Worm (Caenorhabditis elegans): ENCODE data around the gene far-7.

DNA sequence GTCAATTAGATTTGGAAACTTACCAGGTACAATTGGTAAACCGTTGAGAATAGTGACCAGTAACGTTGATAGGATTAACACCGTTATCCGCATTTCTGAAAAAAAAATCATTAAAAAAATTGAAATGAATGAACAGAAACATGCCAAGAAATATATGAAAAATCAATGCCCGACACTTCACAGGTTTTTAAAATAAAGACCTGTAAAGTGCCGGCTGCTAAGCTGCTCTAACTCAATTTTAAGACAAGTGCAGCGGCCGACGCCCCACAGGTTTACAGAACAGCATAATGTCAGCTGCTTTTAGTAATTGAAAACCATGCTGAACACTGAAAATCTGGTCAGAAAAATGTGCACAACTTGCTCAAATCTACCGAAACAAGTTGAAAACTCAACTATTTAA is 12.8 kb downstream of the far-7 start, which contains the start of gene cbn-1:
- TF ChIP-seq nhr-11 (tag; optimal IDR thresholded peaks at IDR 0.05) (no peak), nhr-6 (tag; optimal IDR thresholded peaks at IDR 0.05) (no peak), blmp-1 (tag; optimal IDR thresholded peaks at IDR 0.05; ENCODE audit: insufficient read depth) (no peak), lsy-2 (tag; optimal IDR thresholded peaks at IDR 0.05) (no peak), nhr-12 (tag; optimal IDR thresholded peaks at IDR 0.05) (no peak), lin-39 (tag; optimal IDR thresholded peaks at IDR 0.05) (no peak), ceh-82 (tag; optimal IDR thresholded peaks at IDR 0.05) (no peak), lin-11 (tag; optimal IDR thresholded peaks at IDR 0.05) (no peak), skn-1 (tag; optimal IDR thresholded peaks at IDR 0.05) (no peak)

Measured in whole organism, L2 larva.